Worm (Caenorhabditis elegans) whole organism, L2 larva: ENCODE measurements around the gene clec-58.

Experiments
- C34F6.9 ChIP-seq: fragments of 150-350 bp; optimal IDR thresholded peaks from 2 replicates; lab custom pipeline; 2014; ENCODE audit warnings: missing biosample characterization, missing genetic modification characterization
- F13H6.1 ChIP-seq: sonication (generic microtip); optimal IDR thresholded peaks from 2 replicates; lab custom pipeline; 2016; ENCODE audit warnings: missing genetic modification characterization, missing compliant biosample characterization
- R02D3.7 ChIP-seq: fragments of 150-350 bp; optimal IDR thresholded peaks from 2 replicates; lab custom pipeline; 2014; ENCODE audit warnings: missing biosample characterization, missing genetic modification characterization
- Y55F3AM.14 ChIP-seq: fragments of 200-800 bp; sonication (Bioruptor generic); optimal IDR thresholded peaks from 2 replicates; lab custom pipeline; 2018; ENCODE audit warnings: mild to moderate bottlenecking, missing genetic modification characterization, missing compliant biosample characterization
- ZK546.5 ChIP-seq: sonication (generic microtip); optimal IDR thresholded peaks from 2 replicates; lab custom pipeline; 2017; ENCODE audit warnings: missing biosample characterization, missing genetic modification characterization
- alr-1 ChIP-seq: fragments of 150-350 bp; optimal IDR thresholded peaks from 2 replicates; lab custom pipeline; 2014; ENCODE audit warnings: missing biosample characterization, missing genetic modification characterization
- aly-2 ChIP-seq: fragments of 150-350 bp; optimal IDR thresholded peaks from 2 replicates; lab custom pipeline; 2014; ENCODE audit warnings: missing biosample characterization, missing genetic modification characterization
- ama-1 ChIP-seq: fragments of 150-350 bp; optimal IDR thresholded peaks from 2 replicates; lab custom pipeline; 2018; ENCODE audit warnings: inconsistent platforms
- blmp-1 ChIP-seq: sonication (generic microtip); optimal IDR thresholded peaks from 2 replicates; lab custom pipeline; 2017; ENCODE audit warnings: missing genetic modification characterization, mild to moderate bottlenecking, missing compliant biosample characterization, antibody characterized with exemption, moderate library complexity; ENCODE audit not compliant: insufficient read depth
- ceh-82 ChIP-seq: fragments of 150-350 bp; optimal IDR thresholded peaks from 2 replicates; lab custom pipeline; 2014; ENCODE audit warnings: missing biosample characterization, missing genetic modification characterization
- crh-2 ChIP-seq: sonication (generic microtip); optimal IDR thresholded peaks from 2 replicates; lab custom pipeline; 2017; ENCODE audit warnings: missing biosample characterization, missing genetic modification characterization
- dmd-4 ChIP-seq: sonication (generic microtip); optimal IDR thresholded peaks from 2 replicates; lab custom pipeline; 2017; ENCODE audit warnings: missing biosample characterization, missing genetic modification characterization
- egl-27 ChIP-seq: sonication (generic microtip); optimal IDR thresholded peaks from 3 replicates; lab custom pipeline; 2017; ENCODE audit warnings: missing biosample characterization, missing genetic modification reagents, missing genetic modification characterization
- elt-1 ChIP-seq: fragments of 150-350 bp; optimal IDR thresholded peaks from 2 replicates; lab custom pipeline; 2014; ENCODE audit warnings: missing biosample characterization, missing genetic modification characterization
- elt-3 ChIP-seq: sonication (generic microtip); optimal IDR thresholded peaks from 2 replicates; lab custom pipeline; 2017; ENCODE audit warnings: missing biosample characterization, missing genetic modification characterization
- fos-1 ChIP-seq: fragments of 150-350 bp; optimal IDR thresholded peaks from 2 replicates; lab custom pipeline; 2014; ENCODE audit warnings: missing biosample characterization, missing genetic modification characterization
- gmeb-1 ChIP-seq: fragments of 150-350 bp; optimal IDR thresholded peaks from 2 replicates; lab custom pipeline; 2014; ENCODE audit warnings: missing biosample characterization, missing genetic modification characterization
- lin-11 ChIP-seq: fragments of 150-350 bp; sonication (generic microtip); optimal IDR thresholded peaks from 2 replicates; lab custom pipeline; 2014; ENCODE audit warnings: missing biosample characterization, missing genetic modification characterization, inconsistent platforms, mixed read lengths
- lin-13 ChIP-seq: fragments of 150-350 bp; optimal IDR thresholded peaks from 2 replicates; lab custom pipeline; 2014; ENCODE audit warnings: missing biosample characterization, missing genetic modification reagents, missing genetic modification characterization
- lin-39 ChIP-seq: fragments of 150-350 bp; optimal IDR thresholded peaks from 2 replicates; lab custom pipeline; 2014; ENCODE audit warnings: missing biosample characterization, missing genetic modification reagents, missing genetic modification characterization
- lsy-2 ChIP-seq, 2 experiments: fragments of 150-350 bp in 1 of 2; sonication (generic microtip) in 1 of 2; optimal IDR thresholded peaks; 2 replicates each; lab custom pipeline; 2014 to 2017; ENCODE audit warnings: missing biosample characterization in 2 of 2, missing genetic modification characterization in 2 of 2
- mab-5 ChIP-seq: fragments of 150-350 bp; optimal IDR thresholded peaks from 2 replicates; lab custom pipeline; 2014; ENCODE audit warnings: missing biosample characterization, missing genetic modification characterization
- mbf-1 ChIP-seq: sonication (generic microtip); optimal IDR thresholded peaks from 2 replicates; lab custom pipeline; 2017; ENCODE audit warnings: missing biosample characterization, missing genetic modification characterization
- mdl-1 ChIP-seq, 2 experiments: fragments of 150-350 bp in 1 of 2; sonication (generic microtip) in 1 of 2; optimal IDR thresholded peaks; 2 replicates each; lab custom pipeline; 2017; ENCODE audit warnings: missing biosample characterization in 2 of 2, missing genetic modification characterization in 2 of 2
- nhr-10 ChIP-seq: sonication (generic microtip); optimal IDR thresholded peaks from 2 replicates; lab custom pipeline; 2017; ENCODE audit warnings: missing biosample characterization, missing genetic modification characterization
- nhr-11 ChIP-seq: fragments of 150-350 bp; optimal IDR thresholded peaks from 2 replicates; lab custom pipeline; 2014; ENCODE audit warnings: missing biosample characterization, missing genetic modification characterization
- nhr-129 ChIP-seq: fragments of 150-350 bp; optimal IDR thresholded peaks from 2 replicates; lab custom pipeline; 2014; ENCODE audit warnings: missing biosample characterization, missing genetic modification characterization
- nhr-21 ChIP-seq: fragments of 150-350 bp; optimal IDR thresholded peaks from 2 replicates; lab custom pipeline; 2014; ENCODE audit warnings: missing biosample characterization, missing genetic modification characterization
- nhr-23 ChIP-seq: fragments of 150-350 bp; optimal IDR thresholded peaks from 2 replicates; lab custom pipeline; 2014; ENCODE audit warnings: missing biosample characterization, missing genetic modification reagents, missing genetic modification characterization
- nhr-237 ChIP-seq: fragments of 150-350 bp; optimal IDR thresholded peaks from 2 replicates; lab custom pipeline; 2014; ENCODE audit warnings: missing biosample characterization, missing genetic modification characterization
- nhr-25 ChIP-seq: fragments of 150-350 bp; sonication (generic microtip); optimal IDR thresholded peaks from 3 replicates; lab custom pipeline; 2014; ENCODE audit warnings: missing biosample characterization, missing genetic modification characterization
- nhr-6 ChIP-seq: fragments of 150-350 bp; optimal IDR thresholded peaks from 2 replicates; lab custom pipeline; 2014; ENCODE audit warnings: missing biosample characterization, missing genetic modification characterization
- peb-1 ChIP-seq: fragments of 150-350 bp; optimal IDR thresholded peaks from 2 replicates; lab custom pipeline; 2014; ENCODE audit warnings: missing biosample characterization, missing genetic modification characterization
- sem-4 ChIP-seq: fragments of 150-350 bp; optimal IDR thresholded peaks from 2 replicates; lab custom pipeline; 2014; ENCODE audit warnings: missing biosample characterization, missing genetic modification reagents, missing genetic modification characterization
- skn-1 ChIP-seq: sonication (generic microtip); optimal IDR thresholded peaks from 2 replicates; lab custom pipeline; 2017; ENCODE audit warnings: missing biosample characterization, missing genetic modification characterization
- sma-3 ChIP-seq: sonication (generic microtip); optimal IDR thresholded peaks from 2 replicates; lab custom pipeline; 2016; ENCODE audit warnings: missing genetic modification reagents, missing genetic modification characterization, missing compliant biosample characterization
- sma-9 ChIP-seq, 2 experiments: fragments of 150-350 bp in 1 of 2; sonication (generic microtip) in 1 of 2; optimal IDR thresholded peaks; 2 replicates each; lab custom pipeline; 2014 to 2016; ENCODE audit warnings: missing genetic modification characterization in 2 of 2, mild to moderate bottlenecking in 1 of 2, missing biosample characterization in 1 of 2, missing compliant biosample characterization in 1 of 2, missing genetic modification reagents in 1 of 2, moderate library complexity in 1 of 2
- snpc-4 ChIP-seq: fragments of 150-350 bp; optimal IDR thresholded peaks from 2 replicates; lab custom pipeline; 2014; ENCODE audit warnings: missing biosample characterization, missing genetic modification characterization
- unc-39 ChIP-seq: fragments of 150-350 bp; optimal IDR thresholded peaks from 2 replicates; lab custom pipeline; 2014; ENCODE audit warnings: missing biosample characterization, missing genetic modification characterization
- unc-55 ChIP-seq: fragments of 150-350 bp; sonication (generic microtip); optimal IDR thresholded peaks from 3 replicates; lab custom pipeline; 2014; ENCODE audit warnings: missing biosample characterization, missing genetic modification reagents, missing genetic modification characterization
- unc-62 ChIP-seq: fragments of 150-350 bp; optimal IDR thresholded peaks from 2 replicates; lab custom pipeline; 2014; ENCODE audit warnings: missing biosample characterization, missing genetic modification reagents, missing genetic modification characterization
- zag-1 ChIP-seq: fragments of 150-350 bp; optimal IDR thresholded peaks from 2 replicates; lab custom pipeline; 2014; ENCODE audit warnings: missing biosample characterization, missing genetic modification characterization
- ztf-1 ChIP-seq: fragments of 200-800 bp; sonication (Bioruptor generic); conservative IDR thresholded peaks from 2 replicates; pipeline ENCODE4 v1.3.6; 2022; ENCODE audit warnings: missing genetic modification characterization, missing compliant biosample characterization
- ztf-4 ChIP-seq: fragments of 150-350 bp; optimal IDR thresholded peaks from 2 replicates; lab custom pipeline; 2014; ENCODE audit warnings: missing biosample characterization, missing genetic modification characterization

The clec-58 gene

ce11 chrII:10447348-10448316 is 28.3 kb downstream of the clec-58 start, which contains the start of gene ZK673.2:
ZK673.2 (plus strand) TSS chrII:10448266.
- TF ChIP-seq nhr-237 (tag; lab: Kevin White, UChicago) (no peak), aly-2 (tag; lab: Kevin White, UChicago) (no peak), nhr-25 (tag; lab: Kevin White, UChicago) (peak; percentile 88), mab-5 (tag; lab: Kevin White, UChicago) (no peak), zag-1 (no peak), mdl-1 (tag; optimal IDR thresholded peaks at IDR 0.05; lab: Kevin White, UChicago) (peak in 1 of 2 experiments; percentile 68), nhr-11 (tag; lab: Kevin White, UChicago) (no peak), ama-1 (lab: Kevin White, UChicago) (peak; percentile 6), crh-2 (tag; lab: Kevin White, UChicago) (peak; percentile 60), ztf-4 (tag; lab: Kevin White, UChicago) (no peak), sma-9 (GFP tag; optimal IDR thresholded peaks at IDR 0.05; lab: Kevin White, UChicago) (peak; percentile 79), sma-9 (tag; optimal IDR thresholded peaks at IDR 0.05; lab: Kevin White, UChicago) (no peak), nhr-23 (tag; lab: Kevin White, UChicago) (no peak), nhr-129 (peak; percentile 56), unc-39 (tag; lab: Kevin White, UChicago) (no peak), C34F6.9 (tag; lab: Kevin White, UChicago) (peak; percentile 32), lin-39 (no peak), unc-62 (GFP tag; lab: Kevin White, UChicago) (no peak), elt-1 (tag; lab: Kevin White, UChicago) (no peak), F13H6.1 (peak; percentile 12), nhr-10 (tag; lab: Kevin White, UChicago) (no peak), unc-55 (GFP tag; lab: Kevin White, UChicago) (no peak), nhr-6 (tag; lab: Kevin White, UChicago) (no peak), gmeb-1 (tag; lab: Kevin White, UChicago) (peak; percentile 71), sem-4 (no peak), skn-1 (tag; lab: Kevin White, UChicago) (no peak), ztf-1 (GFP tag; lab: Robert Waterston, UW) (no peak), dmd-4 (tag; lab: Kevin White, UChicago) (no peak), nhr-21 (peak; percentile 83), lin-11 (tag; lab: Kevin White, UChicago) (no peak), Y55F3AM.14 (GFP tag; lab: Kevin White, UChicago) (peak; percentile 55), ceh-82 (tag; lab: Kevin White, UChicago) (no peak), egl-27 (no peak), sma-3 (GFP tag; lab: Kevin White, UChicago) (peak; percentile 62), blmp-1 (peak; percentile 45), elt-3 (tag; lab: Kevin White, UChicago) (no peak), fos-1 (peak; percentile 85), lsy-2 (tag; optimal IDR thresholded peaks at IDR 0.05; lab: Kevin White, UChicago) (peak in 1 of 2 experiments; percentile 32), snpc-4 (tag; lab: Kevin White, UChicago) (no peak), mbf-1 (tag; lab: Kevin White, UChicago) (no peak), ZK546.5 (tag; lab: Kevin White, UChicago) (no peak), lin-13 (GFP tag; lab: Kevin White, UChicago) (no peak), peb-1 (tag; lab: Kevin White, UChicago) (no peak)

- TF ChIP-seq sma-9 (GFP tag; optimal IDR thresholded peaks at IDR 0.05; lab: Kevin White, UChicago) (no peak), sma-9 (tag; optimal IDR thresholded peaks at IDR 0.05; lab: Kevin White, UChicago) (no peak), lin-11 (tag; lab: Kevin White, UChicago) (no peak), blmp-1 (no peak), gmeb-1 (tag; lab: Kevin White, UChicago) (no peak), nhr-11 (tag; lab: Kevin White, UChicago) (peak; percentile 3), ztf-4 (tag; lab: Kevin White, UChicago) (no peak), R02D3.7 (tag; lab: Kevin White, UChicago) (no peak), alr-1 (tag; lab: Kevin White, UChicago) (no peak)
- TF ChIP-seq, all 48 proteins: peak for 1
These were observed 29.1 kb downstream of the clec-58 start for ce11 chrII:10446814-10447213.
